Fruit fly (Drosophila melanogaster): ENCODE measurements around the gene CG13051.

The CG13051 gene

dm6 chr3L:16305820-16306650, 41.1 kb upstream of the CG13051 start, which contains the start of the genes CG13043 and CG13063 (continued):
- peak; percentile 18 for TF ChIP-seq Deaf1 (tag; optimal IDR thresholded peaks at IDR 0.05)
- TF ChIP-seq CG4854 (GFP tag; optimal IDR thresholded peaks at IDR 0.05): no peak
- no peak for TF ChIP-seq CG8089 (GFP tag; optimal IDR thresholded peaks at IDR 0.05)
- TF ChIP-seq lov (optimal IDR thresholded peaks at IDR 0.05): no peak
- TF ChIP-seq lov (GFP tag; IDR thresholded peaks at IDR 0.05): no peak
- TF ChIP-seq CG13296 (GFP tag; optimal IDR thresholded peaks at IDR 0.05): no peak
- 0 out of 2 replicates have a peak, but pooled peaks have one; percentile 27 for TF ChIP-seq CG14441 (GFP tag; IDR thresholded peaks at IDR 0.05)
- no peak for TF ChIP-seq D (optimal IDR thresholded peaks at IDR 0.05)
- TF ChIP-seq D (GFP tag; optimal IDR thresholded peaks at IDR 0.05): no peak
- no peak for TF ChIP-seq CG4820 (GFP tag; optimal IDR thresholded peaks at IDR 0.05)
- TF ChIP-seq ara (GFP tag; IDR thresholded peaks at IDR 0.05): no peak
- TF ChIP-seq dysf (GFP tag; IDR thresholded peaks at IDR 0.05): 0 out of 3 replicates have a peak, but pooled peaks have one; percentile 31
- no peak for TF ChIP-seq Hey (tag; optimal IDR thresholded peaks at IDR 0.05)
- TF ChIP-seq schlank (tag; optimal IDR thresholded peaks at IDR 0.05): no peak
- TF ChIP-seq CG31441 (GFP tag; IDR thresholded peaks at IDR 0.05): 0 out of 2 replicates have a peak, but pooled peaks have one; percentile 23
- TF ChIP-seq CG32532 (GFP tag; IDR thresholded peaks at IDR 0.05): no peak
- TF ChIP-seq Sox102F (GFP tag; optimal IDR thresholded peaks at IDR 0.05): peak; percentile 35
- TF ChIP-seq ssp (GFP tag; IDR thresholded peaks at IDR 0.05): no peak
- no peak for TF ChIP-seq CG1024 (GFP tag; IDR thresholded peaks at IDR 0.05)
- no peak for TF ChIP-seq CG34376 (GFP tag; optimal IDR thresholded peaks at IDR 0.05)
- TF ChIP-seq Atf3 (GFP tag; optimal IDR thresholded peaks at IDR 0.05): no peak
- peak; percentile 10 for TF ChIP-seq nmo (GFP tag; optimal IDR thresholded peaks at IDR 0.05)
- no peak for TF ChIP-seq gsb (GFP tag; IDR thresholded peaks at IDR 0.05)
- TF ChIP-seq sna (GFP tag; IDR thresholded peaks at IDR 0.05; ENCODE audit: partially characterized antibody): no peak
- TF ChIP-seq Fer2 (tag; optimal IDR thresholded peaks at IDR 0.05): no peak
- peak; percentile 22 for TF ChIP-seq tap (tag; optimal IDR thresholded peaks at IDR 0.05)
- no peak for TF ChIP-seq Mad (GFP tag; optimal IDR thresholded peaks at IDR 0.05)
- no peak for TF ChIP-seq CG8765 (GFP tag; IDR thresholded peaks at IDR 0.05)
- no peak for TF ChIP-seq insv (GFP tag; optimal IDR thresholded peaks at IDR 0.05)
- TF ChIP-seq Elba2 (GFP tag; optimal IDR thresholded peaks at IDR 0.05): no peak
- no peak for TF ChIP-seq pho (GFP tag; optimal IDR thresholded peaks at IDR 0.05)
- peak; percentile 41 for TF ChIP-seq CG15269 (tag; optimal IDR thresholded peaks at IDR 0.05)
- 0 out of 3 replicates have a peak, but pooled peaks have one; percentile 32 for TF ChIP-seq ci (GFP tag; IDR thresholded peaks at IDR 0.05)
- no peak for TF ChIP-seq CG11398 (GFP tag; optimal IDR thresholded peaks at IDR 0.05)
- no peak for TF ChIP-seq stwl (tag; optimal IDR thresholded peaks at IDR 0.05)
- TF ChIP-seq fru (optimal IDR thresholded peaks at IDR 0.05): no peak
- no peak for TF ChIP-seq CG17328 (GFP tag; IDR thresholded peaks at IDR 0.05)
- no peak for TF ChIP-seq ken (GFP tag; IDR thresholded peaks at IDR 0.05)
- TF ChIP-seq Hr51 (GFP tag; optimal IDR thresholded peaks at IDR 0.05): peak in 1 of 2 experiments; percentile 37
- TF ChIP-seq fu2 (GFP tag; optimal IDR thresholded peaks at IDR 0.05): no peak

dm6 chr3L:16303982-16304381, 39.1 kb upstream of the CG13051 start, which contains the start of gene CG43249:
CG43249 (plus strand) TSS chr3L:16304282.
- TF ChIP-seq Med (GFP tag) (no peak), row (GFP tag; IDR thresholded peaks at IDR 0.05) (no peak), CG15514 (GFP tag; optimal IDR thresholded peaks at IDR 0.05) (no peak), CG9609 (GFP tag; optimal IDR thresholded peaks at IDR 0.05) (no peak), CG12942 (GFP tag; optimal IDR thresholded peaks at IDR 0.05) (no peak), Fer3 (tag; optimal IDR thresholded peaks at IDR 0.05) (no peak), dati (GFP tag; IDR thresholded peaks at IDR 0.05) (no peak), CG8765 (GFP tag; IDR thresholded peaks at IDR 0.05) (no peak), Aef1 (GFP tag; IDR thresholded peaks at IDR 0.05) (no peak), CG32772 (GFP tag; IDR thresholded peaks at IDR 0.05) (no peak), cas (GFP tag; IDR thresholded peaks at IDR 0.05) (no peak), CG14441 (GFP tag; IDR thresholded peaks at IDR 0.05) (no peak), bigmax (GFP tag; optimal IDR thresholded peaks at IDR 0.05) (no peak), Hmx (GFP tag; optimal IDR thresholded peaks at IDR 0.05) (no peak), Lpt (GFP tag; optimal IDR thresholded peaks at IDR 0.05) (no peak), sd (tag; optimal IDR thresholded peaks at IDR 0.05) (no peak)

All from whole organism, embryonic.